Worm (Caenorhabditis elegans) whole organism, L4 larva: ENCODE data around the gene T14A8.2.
A peak's percentile ranks its signal among the peaks of the same experiment; 100 is the strongest.

Experiments used
- D1046.2 ChIP-seq: fragments of 200-800 bp; sonication (Bioruptor generic); IDR thresholded peaks from 2 replicates; pipeline ENCODE4 v1.3.6; 2022; ENCODE audit warnings: missing genetic modification characterization, missing compliant biosample characterization
- F37D6.2 ChIP-seq: sonication (generic microtip); optimal IDR thresholded peaks from 2 replicates; lab custom pipeline; 2016; ENCODE audit warnings: mild to moderate bottlenecking, missing genetic modification characterization, missing compliant biosample characterization
- F44E2.7 ChIP-seq: fragments of 200-800 bp; sonication (Bioruptor generic); IDR thresholded peaks from 2 replicates; pipeline ENCODE4 v2.1.2; 2022; ENCODE audit warnings: missing genetic modification characterization, missing compliant biosample characterization
- F49E8.2 ChIP-seq: sonication (generic microtip); optimal IDR thresholded peaks from 2 replicates; lab custom pipeline; 2016; ENCODE audit warnings: missing compliant biosample characterization, mild to moderate bottlenecking, missing genetic modification characterization, borderline replicate concordance
- Y75B8A.6 ChIP-seq: fragments of 200-800 bp; sonication (Bioruptor generic); IDR thresholded peaks from 2 replicates; pipeline ENCODE4 v1.3.6; 2022; ENCODE audit warnings: missing genetic modification reagents, missing genetic modification characterization, missing compliant biosample characterization
- aha-1 ChIP-seq: fragments of 150-350 bp; peaks from one replicate; lab custom pipeline; 2014; ENCODE audit warnings: missing biosample characterization, missing genetic modification characterization
- attf-4 ChIP-seq: sonication (generic microtip); optimal IDR thresholded peaks from 3 replicates; lab custom pipeline; 2017; ENCODE audit warnings: missing biosample characterization, missing genetic modification characterization
- ceh-20 ChIP-seq: fragments of 200-800 bp; sonication (Bioruptor generic); IDR thresholded peaks from 2 replicates; pipeline ENCODE4 v1.3.6; 2022; ENCODE audit warnings: missing genetic modification reagents, missing genetic modification characterization, missing compliant biosample characterization
- ceh-82 ChIP-seq: sonication (generic microtip); optimal IDR thresholded peaks from 2 replicates; lab custom pipeline; 2017; ENCODE audit warnings: missing biosample characterization, missing genetic modification characterization
- dmd-6 ChIP-seq: fragments of 200-800 bp; sonication (Bioruptor generic); IDR thresholded peaks from 2 replicates; pipeline ENCODE4 v1.3.6; 2022; ENCODE audit warnings: missing genetic modification reagents, missing genetic modification characterization, missing compliant biosample characterization
- dpl-1 ChIP-seq: fragments of 150-350 bp; optimal IDR thresholded peaks from 2 replicates; lab custom pipeline; 2014; ENCODE audit warnings: missing biosample characterization, missing genetic modification reagents, missing genetic modification characterization
- dve-1 ChIP-seq: sonication (generic microtip); optimal IDR thresholded peaks from 2 replicates; lab custom pipeline; 2017; ENCODE audit warnings: antibody characterized with exemption, mild to moderate bottlenecking, missing genetic modification characterization, missing compliant biosample characterization; ENCODE audit not compliant: insufficient read depth
- fos-1 ChIP-seq: fragments of 150-350 bp; optimal IDR thresholded peaks from 2 replicates; lab custom pipeline; 2014; ENCODE audit warnings: missing biosample characterization, missing genetic modification characterization
- gei-8 ChIP-seq: fragments of 200-800 bp; sonication (Bioruptor generic); optimal IDR thresholded peaks from 2 replicates; lab custom pipeline; 2018; ENCODE audit warnings: mild to moderate bottlenecking, missing genetic modification characterization, missing compliant biosample characterization
- hif-1 ChIP-seq, 2 experiments: sonication (generic microtip); optimal IDR thresholded peaks; 2 replicates each; lab custom pipeline; 2016 to 2017; ENCODE audit warnings: missing compliant biosample characterization in 2 of 2, missing genetic modification characterization in 2 of 2, missing genetic modification reagents in 2 of 2, missing genotype in 2 of 2, mild to moderate bottlenecking in 1 of 2
- hlh-11 ChIP-seq: fragments of 200-800 bp; sonication (Bioruptor generic); optimal IDR thresholded peaks from 2 replicates; lab custom pipeline; 2018; ENCODE audit warnings: mild to moderate bottlenecking, missing genetic modification characterization, missing compliant biosample characterization
- hmg-1.1 ChIP-seq: fragments of 200-800 bp; sonication (Bioruptor generic); IDR thresholded peaks from 2 replicates; pipeline ENCODE4 v1.3.6; 2022; ENCODE audit warnings: missing genetic modification reagents, missing genetic modification characterization, missing compliant biosample characterization
- jun-1 ChIP-seq: fragments of 150-350 bp; optimal IDR thresholded peaks from 2 replicates; lab custom pipeline; 2014; ENCODE audit warnings: missing biosample characterization, missing genetic modification reagents, missing genetic modification characterization
- lin-15B ChIP-seq: fragments of 150-350 bp; sonication (generic microtip); optimal IDR thresholded peaks from 3 replicates; lab custom pipeline; 2014; ENCODE audit warnings: missing biosample characterization, missing genetic modification characterization
- lir-3 ChIP-seq: sonication (generic microtip); optimal IDR thresholded peaks from 2 replicates; lab custom pipeline; 2016; ENCODE audit warnings: mild to moderate bottlenecking, missing genetic modification characterization, missing compliant biosample characterization
- madf-5 ChIP-seq, 2 experiments: fragments of 200-800 bp; sonication (Bioruptor generic); IDR thresholded peaks; 2 replicates each; pipeline ENCODE4 v1.3.6; 2022; ENCODE audit warnings: missing compliant biosample characterization in 2 of 2, missing genetic modification characterization in 2 of 2
- mep-1 ChIP-seq: fragments of 150-350 bp; sonication (generic microtip); optimal IDR thresholded peaks from 3 replicates; lab custom pipeline; 2014; ENCODE audit warnings: missing biosample characterization, missing genetic modification characterization
- nhr-10 ChIP-seq: fragments of 150-350 bp; optimal IDR thresholded peaks from 2 replicates; lab custom pipeline; 2014; ENCODE audit warnings: missing biosample characterization, missing genetic modification characterization
- nhr-102 ChIP-seq: sonication (generic microtip); optimal IDR thresholded peaks from 2 replicates; lab custom pipeline; 2016; ENCODE audit warnings: mild to moderate bottlenecking, missing genetic modification characterization, moderate library complexity, missing compliant biosample characterization
- nhr-237 ChIP-seq: sonication (generic microtip); optimal IDR thresholded peaks from 2 replicates; lab custom pipeline; 2017; ENCODE audit warnings: missing biosample characterization, missing genetic modification characterization
- nhr-25 ChIP-seq: sonication (generic microtip); optimal IDR thresholded peaks from 2 replicates; lab custom pipeline; 2017; ENCODE audit warnings: missing genetic modification characterization, mild to moderate bottlenecking, missing compliant biosample characterization, antibody characterized with exemption, moderate library complexity, borderline replicate concordance; ENCODE audit not compliant: insufficient read depth
- nhr-28 ChIP-seq: fragments of 150-350 bp; optimal IDR thresholded peaks from 2 replicates; lab custom pipeline; 2014; ENCODE audit warnings: missing biosample characterization, missing genetic modification characterization
- nhr-41 ChIP-seq: fragments of 200-800 bp; sonication (Bioruptor generic); IDR thresholded peaks from 2 replicates; pipeline ENCODE4 v1.3.6; 2022; ENCODE audit warnings: missing genetic modification reagents, missing genetic modification characterization, missing compliant biosample characterization
- pqm-1 ChIP-seq: sonication (generic microtip); optimal IDR thresholded peaks from 2 replicates; lab custom pipeline; 2017; ENCODE audit warnings: missing biosample characterization, missing genetic modification characterization
- sdz-12 ChIP-seq: fragments of 200-800 bp; sonication (Bioruptor generic); optimal IDR thresholded peaks from 2 replicates; lab custom pipeline; 2018; ENCODE audit warnings: mild to moderate bottlenecking, missing genetic modification characterization, missing compliant biosample characterization
- set-16 ChIP-seq: fragments of 200-800 bp; sonication (Bioruptor generic); IDR thresholded peaks from 2 replicates; pipeline ENCODE4 v1.3.6; 2022; ENCODE audit warnings: missing genetic modification reagents, missing genetic modification characterization, missing compliant biosample characterization
- snpc-4 ChIP-seq: fragments of 150-350 bp; optimal IDR thresholded peaks from 2 replicates; lab custom pipeline; 2014; ENCODE audit warnings: missing biosample characterization, missing genetic modification characterization
- spr-1 ChIP-seq: sonication (generic microtip); optimal IDR thresholded peaks from 2 replicates; lab custom pipeline; 2016; ENCODE audit warnings: mild to moderate bottlenecking, missing genetic modification characterization, missing compliant biosample characterization
- spr-3 ChIP-seq: fragments of 200-800 bp; sonication (Bioruptor generic); optimal IDR thresholded peaks from 2 replicates; lab custom pipeline; 2018; ENCODE audit warnings: mild to moderate bottlenecking, missing genetic modification characterization, missing compliant biosample characterization
- unc-39 ChIP-seq: sonication (generic microtip); optimal IDR thresholded peaks from 2 replicates; lab custom pipeline; 2017; ENCODE audit warnings: missing biosample characterization, missing genetic modification characterization
- vab-7 ChIP-seq: fragments of 200-800 bp; sonication (Bioruptor generic); IDR thresholded peaks from 2 replicates; pipeline ENCODE4 v1.3.6; 2022; ENCODE audit warnings: missing genetic modification reagents, missing genetic modification characterization, missing compliant biosample characterization
- zfp-3 ChIP-seq: fragments of 200-800 bp; sonication (Bioruptor generic); conservative IDR thresholded peaks from 2 replicates; pipeline ENCODE4 v1.3.6; 2022; ENCODE audit warnings: missing genetic modification reagents, missing genetic modification characterization, missing compliant biosample characterization
- ztf-7 ChIP-seq: fragments of 150-350 bp; optimal IDR thresholded peaks from 2 replicates; lab custom pipeline; 2014; ENCODE audit warnings: missing biosample characterization, missing genetic modification characterization

The T14A8.2 gene

ce11 chrIV:7815683-7816183 is 6.7 kb downstream of the T14A8.2 start, which contains the start of gene cdgs-1 (continued):
- TF ChIP-seq dve-1 (peak; percentile 8), mep-1 (tag; lab: Kevin White, UChicago) (peak; percentile 48), aha-1 (tag; lab: Kevin White, UChicago) (no peak), unc-39 (tag; lab: Kevin White, UChicago) (no peak), sdz-12 (GFP tag; lab: Kevin White, UChicago) (no peak), Y75B8A.6 (GFP tag; lab: Robert Waterston, UW) (no peak), gei-8 (GFP tag; lab: Kevin White, UChicago) (no peak), hlh-11 (tag; lab: Kevin White, UChicago) (peak; percentile 72), spr-1 (tag; lab: Kevin White, UChicago) (no peak), F37D6.2 (tag; lab: Kevin White, UChicago) (no peak), F49E8.2 (tag; lab: Kevin White, UChicago) (no peak), D1046.2 (GFP tag; lab: Robert Waterston, UW) (no peak), pqm-1 (tag; lab: Kevin White, UChicago) (no peak), ceh-82 (tag; lab: Kevin White, UChicago) (no peak), nhr-41 (no peak), zfp-3 (GFP tag; lab: Robert Waterston, UW) (no peak), nhr-102 (no peak), dpl-1 (peak; percentile 44), nhr-10 (no peak), spr-3 (GFP tag; lab: Kevin White, UChicago) (no peak), set-16 (GFP tag; lab: Robert Waterston, UW) (no peak)
- TF ChIP-seq, all 104 proteins: peak for 19

ce11 chrIV:7812709-7813108 is 9.7 kb downstream of the T14A8.2 start, which contains the start of gene zgpa-1:
zgpa-1 (minus strand) TSS chrIV:7812809.
- TF ChIP-seq aha-1 (tag; lab: Kevin White, UChicago) (peak; percentile 88), nhr-102 (no peak), dve-1 (peak; percentile 2)

DNA sequence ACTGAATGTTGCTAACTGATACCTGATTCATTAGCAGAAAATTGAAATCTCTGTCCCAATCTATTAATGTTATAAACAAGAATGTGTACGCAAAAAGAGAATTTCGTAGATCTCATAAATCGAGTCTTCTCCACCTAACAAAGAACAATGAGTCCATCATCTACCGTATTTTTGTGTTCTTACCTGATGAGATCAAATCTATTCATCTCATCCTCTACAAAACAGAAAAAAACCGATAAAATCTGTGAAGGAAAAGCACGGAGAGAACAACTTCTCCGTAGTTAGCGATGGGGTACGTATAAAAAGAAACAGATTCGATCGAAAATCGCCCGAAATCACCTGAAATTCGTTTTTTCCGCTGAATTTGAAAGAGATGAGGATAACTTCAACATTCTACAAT is 13.8 kb downstream of the T14A8.2 start, which contains the start of gene C33H5.1:
Gene C33H5.1, plus strand, starts transcription at position 330 of the 400 bp plus-strand sequence.
- no peak for TF ChIP-seq lin-15B (tag; lab: Kevin White, UChicago)
- peak; percentile 70 for TF ChIP-seq aha-1 (tag; lab: Kevin White, UChicago)

DNA sequence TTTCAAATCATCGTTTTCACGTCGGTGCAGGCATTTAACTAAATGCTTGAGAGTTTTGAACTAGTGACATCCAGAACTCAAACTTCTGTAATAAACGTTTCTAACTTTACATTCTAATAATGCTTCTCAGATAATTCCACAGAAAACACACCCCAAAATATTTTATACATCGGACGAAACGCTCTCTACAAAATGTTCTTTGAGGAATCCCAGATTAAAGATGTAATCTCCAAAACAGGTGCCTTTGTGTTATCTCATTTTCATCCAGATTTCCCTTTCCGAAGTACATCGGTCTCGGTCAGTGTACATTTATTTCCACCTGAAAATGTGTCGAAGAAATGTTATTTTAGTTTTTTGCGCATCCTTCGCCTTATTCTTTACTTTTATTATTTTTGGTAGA is 17.7 kb downstream of the T14A8.2 start, which contains the start of gene C33H5.2:
Gene C33H5.2, plus strand, starts transcription at position 301 of the 400 bp plus-strand sequence.
- no peak for TF ChIP-seq madf-5 (GFP tag; IDR thresholded peaks at IDR 0.05; lab: Robert Waterston, UW)
- TF ChIP-seq hmg-1.1 = no peak
- no peak for TF ChIP-seq mep-1 (tag; lab: Kevin White, UChicago)
- TF ChIP-seq dmd-6 (GFP tag; lab: Robert Waterston, UW) = no peak
- no peak for TF ChIP-seq F44E2.7 (GFP tag; lab: Robert Waterston, UW)
- no peak for TF ChIP-seq ztf-7
- no peak for TF ChIP-seq fos-1 (tag; lab: Kevin White, UChicago)
- no peak for TF ChIP-seq vab-7
- TF ChIP-seq ceh-20 (GFP tag; lab: Robert Waterston, UW) = no peak
- no peak for TF ChIP-seq ceh-82 (tag; lab: Kevin White, UChicago)
- TF ChIP-seq nhr-102 = no peak
- TF ChIP-seq lir-3 = no peak
- TF ChIP-seq snpc-4 (tag; lab: Kevin White, UChicago) = no peak
- TF ChIP-seq hif-1 (tag; optimal IDR thresholded peaks at IDR 0.05; lab: Kevin White, UChicago) = no peak
- TF ChIP-seq nhr-237 (tag; lab: Kevin White, UChicago) = no peak
- TF ChIP-seq attf-4 = no peak
- no peak for TF ChIP-seq nhr-25
- no peak for TF ChIP-seq jun-1 (tag; lab: Kevin White, UChicago)
- no peak for TF ChIP-seq nhr-28
- TF ChIP-seq, all 104 proteins: peak for 0
